Fruit fly (Drosophila melanogaster): ENCODE measurements around the gene Fdx2.

Fdx2 gene

dm6 chr3L:4259102-4259558 lies 33.2 kb upstream of the Fdx2 start, which contains the start of the genes CG15011 and CG1309 (continued):
- peak; percentile 75 for TF ChIP-seq CG33213 (GFP tag; optimal IDR thresholded peaks at IDR 0.05)
- TF ChIP-seq gro (GFP tag; optimal IDR thresholded peaks at IDR 0.05): peak; percentile 88
- TF ChIP-seq gfzf (GFP tag; optimal IDR thresholded peaks at IDR 0.05): peak; percentile 23
- TF ChIP-seq Taf1 (GFP tag; IDR thresholded peaks at IDR 0.05): peak; percentile 66
- peak; percentile 82 for TF ChIP-seq CG12744 (GFP tag; optimal IDR thresholded peaks at IDR 0.05)
- TF ChIP-seq CG6689 (GFP tag; IDR thresholded peaks at IDR 0.05): peak; percentile 70
- no peak for TF ChIP-seq CG7271 (tag; optimal IDR thresholded peaks at IDR 0.05)
- TF ChIP-seq Bteb2 (GFP tag; optimal IDR thresholded peaks at IDR 0.05): peak; percentile 86
- peak; percentile 28 for TF ChIP-seq CG17912 (GFP tag; optimal IDR thresholded peaks at IDR 0.05)
- TF ChIP-seq Blimp-1 (GFP tag; optimal IDR thresholded peaks at IDR 0.05): peak; percentile 77
- no peak for TF ChIP-seq stc (GFP tag; IDR thresholded peaks at IDR 0.05)
- TF ChIP-seq CG1647 (GFP tag; optimal IDR thresholded peaks at IDR 0.05): peak; percentile 81
- TF ChIP-seq mld (GFP tag; IDR thresholded peaks at IDR 0.05; ENCODE audit: partially characterized antibody): no peak
- peak; percentile 75 for TF ChIP-seq Drgx (GFP tag; IDR thresholded peaks at IDR 0.05)
- peak; percentile 59 for TF ChIP-seq CG31224 (GFP tag; IDR thresholded peaks at IDR 0.05)
- TF ChIP-seq CG17829 (tag; optimal IDR thresholded peaks at IDR 0.05): peak; percentile 90
- TF ChIP-seq z (GFP tag; IDR thresholded peaks at IDR 0.05): no peak
- TF ChIP-seq HmgD (GFP tag; optimal IDR thresholded peaks at IDR 0.05): peak; percentile 72
- TF ChIP-seq Scr (GFP tag; IDR thresholded peaks at IDR 0.05; ENCODE audit: partially characterized antibody): peak; percentile 55
- peak; percentile 31 for TF ChIP-seq CG2202 (tag; optimal IDR thresholded peaks at IDR 0.05)
- peak; percentile 41 for TF ChIP-seq ATbp (GFP tag; optimal IDR thresholded peaks at IDR 0.05)
- peak; percentile 82 for TF ChIP-seq CG13894 (tag; optimal IDR thresholded peaks at IDR 0.05)
- peak; percentile 84 for TF ChIP-seq exex (tag; optimal IDR thresholded peaks at IDR 0.05)
- peak; percentile 68 for TF ChIP-seq fd102C (GFP tag; optimal IDR thresholded peaks at IDR 0.05)
- TF ChIP-seq Hsf (GFP tag; optimal IDR thresholded peaks at IDR 0.05): peak; percentile 91
- TF ChIP-seq CG14965 (GFP tag; optimal IDR thresholded peaks at IDR 0.05; ENCODE audit: borderline replicate concordance): no peak
- peak; percentile 84 for TF ChIP-seq Atf-2 (GFP tag; optimal IDR thresholded peaks at IDR 0.05)
- TF ChIP-seq vnd (GFP tag; IDR thresholded peaks at IDR 0.05; ENCODE audit: partially characterized antibody): no peak
- TF ChIP-seq kay (GFP tag; optimal IDR thresholded peaks at IDR 0.05): peak; percentile 72
- TF ChIP-seq CG2875 (GFP tag; optimal IDR thresholded peaks at IDR 0.05): peak; percentile 28
- peak in 1 of 3 experiments; percentile 87 for TF ChIP-seq lola (GFP tag; optimal IDR thresholded peaks at IDR 0.05)
- no peak for TF ChIP-seq Hey (tag; optimal IDR thresholded peaks at IDR 0.05)
- peak; percentile 35 for TF ChIP-seq cwo (GFP tag; optimal IDR thresholded peaks at IDR 0.05)
- peak; percentile 63 for TF ChIP-seq crc (GFP tag; optimal IDR thresholded peaks at IDR 0.05)
- peak; percentile 83 for TF ChIP-seq Antp (GFP tag; optimal IDR thresholded peaks at IDR 0.05)
- TF ChIP-seq CG11723 (GFP tag; optimal IDR thresholded peaks at IDR 0.05): peak; percentile 23
- peak; percentile 93 for TF ChIP-seq nerfin-1 (tag; optimal IDR thresholded peaks at IDR 0.05)
- TF ChIP-seq CG6654 (GFP tag; optimal IDR thresholded peaks at IDR 0.05): peak; percentile 39
- peak; percentile 51 for TF ChIP-seq Usf (GFP tag; optimal IDR thresholded peaks at IDR 0.05)
- peak; percentile 39; the same call in 1 of the 2 replicates for TF ChIP-seq inv (GFP tag; IDR thresholded peaks at IDR 0.05; ENCODE audit: partially characterized antibody)
- peak; percentile 31 for TF ChIP-seq Lhr (GFP tag; optimal IDR thresholded peaks at IDR 0.05)
- TF ChIP-seq Xrp1 (GFP tag; IDR thresholded peaks at IDR 0.05): peak; percentile 80
- TF ChIP-seq Mes4 (GFP tag; optimal IDR thresholded peaks at IDR 0.05): peak; percentile 80
- no peak for TF ChIP-seq eve (GFP tag; optimal IDR thresholded peaks at IDR 0.05)
- TF ChIP-seq CG7372 (GFP tag; IDR thresholded peaks at IDR 0.05): peak; percentile 80
- peak; percentile 72 for TF ChIP-seq Hmx (GFP tag; optimal IDR thresholded peaks at IDR 0.05)
- TF ChIP-seq CG15073 (GFP tag; optimal IDR thresholded peaks at IDR 0.05): peak; percentile 26
- peak; percentile 74 for TF ChIP-seq H15 (GFP tag; IDR thresholded peaks at IDR 0.05)
- peak; percentile 60 for TF ChIP-seq CG16815 (GFP tag; optimal IDR thresholded peaks at IDR 0.05)
- peak; percentile 63 for TF ChIP-seq wor (GFP tag; IDR thresholded peaks at IDR 0.05)
